Worm (Caenorhabditis elegans) whole organism, L2 larva: ENCODE data around the gene R02E12.5.

Experiments used
- C34F6.9 ChIP-seq: fragments of 150-350 bp; optimal IDR thresholded peaks from 2 replicates; lab custom pipeline; 2014; ENCODE audit warnings: missing biosample characterization, missing genetic modification characterization
- ZK546.5 ChIP-seq: sonication (generic microtip); optimal IDR thresholded peaks from 2 replicates; lab custom pipeline; 2017; ENCODE audit warnings: missing biosample characterization, missing genetic modification characterization
- aly-2 ChIP-seq: fragments of 150-350 bp; optimal IDR thresholded peaks from 2 replicates; lab custom pipeline; 2014; ENCODE audit warnings: missing biosample characterization, missing genetic modification characterization
- ama-1 ChIP-seq: fragments of 150-350 bp; optimal IDR thresholded peaks from 2 replicates; lab custom pipeline; 2018; ENCODE audit warnings: inconsistent platforms
- blmp-1 ChIP-seq: sonication (generic microtip); optimal IDR thresholded peaks from 2 replicates; lab custom pipeline; 2017; ENCODE audit warnings: missing genetic modification characterization, mild to moderate bottlenecking, missing compliant biosample characterization, antibody characterized with exemption, moderate library complexity; ENCODE audit not compliant: insufficient read depth
- ceh-16 ChIP-seq: fragments of 150-350 bp; optimal IDR thresholded peaks from 2 replicates; lab custom pipeline; 2014; ENCODE audit warnings: missing biosample characterization, missing genetic modification characterization
- ceh-82 ChIP-seq: fragments of 150-350 bp; optimal IDR thresholded peaks from 2 replicates; lab custom pipeline; 2014; ENCODE audit warnings: missing biosample characterization, missing genetic modification characterization
- crh-2 ChIP-seq: sonication (generic microtip); optimal IDR thresholded peaks from 2 replicates; lab custom pipeline; 2017; ENCODE audit warnings: missing biosample characterization, missing genetic modification characterization
- elt-1 ChIP-seq: fragments of 150-350 bp; optimal IDR thresholded peaks from 2 replicates; lab custom pipeline; 2014; ENCODE audit warnings: missing biosample characterization, missing genetic modification characterization
- elt-3 ChIP-seq: sonication (generic microtip); optimal IDR thresholded peaks from 2 replicates; lab custom pipeline; 2017; ENCODE audit warnings: missing biosample characterization, missing genetic modification characterization
- gmeb-1 ChIP-seq: fragments of 150-350 bp; optimal IDR thresholded peaks from 2 replicates; lab custom pipeline; 2014; ENCODE audit warnings: missing biosample characterization, missing genetic modification characterization
- lin-11 ChIP-seq: fragments of 150-350 bp; sonication (generic microtip); optimal IDR thresholded peaks from 2 replicates; lab custom pipeline; 2014; ENCODE audit warnings: missing biosample characterization, missing genetic modification characterization, inconsistent platforms, mixed read lengths
- lin-13 ChIP-seq: fragments of 150-350 bp; optimal IDR thresholded peaks from 2 replicates; lab custom pipeline; 2014; ENCODE audit warnings: missing biosample characterization, missing genetic modification reagents, missing genetic modification characterization
- lin-39 ChIP-seq: fragments of 150-350 bp; optimal IDR thresholded peaks from 2 replicates; lab custom pipeline; 2014; ENCODE audit warnings: missing biosample characterization, missing genetic modification reagents, missing genetic modification characterization
- lsy-2 ChIP-seq, 2 experiments: fragments of 150-350 bp in 1 of 2; sonication (generic microtip) in 1 of 2; optimal IDR thresholded peaks; 2 replicates each; lab custom pipeline; 2014 to 2017; ENCODE audit warnings: missing biosample characterization in 2 of 2, missing genetic modification characterization in 2 of 2
- mab-5 ChIP-seq: fragments of 150-350 bp; optimal IDR thresholded peaks from 2 replicates; lab custom pipeline; 2014; ENCODE audit warnings: missing biosample characterization, missing genetic modification characterization
- mbf-1 ChIP-seq: sonication (generic microtip); optimal IDR thresholded peaks from 2 replicates; lab custom pipeline; 2017; ENCODE audit warnings: missing biosample characterization, missing genetic modification characterization
- mdl-1 ChIP-seq, 2 experiments: fragments of 150-350 bp in 1 of 2; sonication (generic microtip) in 1 of 2; optimal IDR thresholded peaks; 2 replicates each; lab custom pipeline; 2017; ENCODE audit warnings: missing biosample characterization in 2 of 2, missing genetic modification characterization in 2 of 2
- nhr-11 ChIP-seq: fragments of 150-350 bp; optimal IDR thresholded peaks from 2 replicates; lab custom pipeline; 2014; ENCODE audit warnings: missing biosample characterization, missing genetic modification characterization
- nhr-129 ChIP-seq: fragments of 150-350 bp; optimal IDR thresholded peaks from 2 replicates; lab custom pipeline; 2014; ENCODE audit warnings: missing biosample characterization, missing genetic modification characterization
- nhr-21 ChIP-seq: fragments of 150-350 bp; optimal IDR thresholded peaks from 2 replicates; lab custom pipeline; 2014; ENCODE audit warnings: missing biosample characterization, missing genetic modification characterization
- nhr-23 ChIP-seq: fragments of 150-350 bp; optimal IDR thresholded peaks from 2 replicates; lab custom pipeline; 2014; ENCODE audit warnings: missing biosample characterization, missing genetic modification reagents, missing genetic modification characterization
- nhr-237 ChIP-seq: fragments of 150-350 bp; optimal IDR thresholded peaks from 2 replicates; lab custom pipeline; 2014; ENCODE audit warnings: missing biosample characterization, missing genetic modification characterization
- nhr-25 ChIP-seq: fragments of 150-350 bp; sonication (generic microtip); optimal IDR thresholded peaks from 3 replicates; lab custom pipeline; 2014; ENCODE audit warnings: missing biosample characterization, missing genetic modification characterization
- nhr-6 ChIP-seq: fragments of 150-350 bp; optimal IDR thresholded peaks from 2 replicates; lab custom pipeline; 2014; ENCODE audit warnings: missing biosample characterization, missing genetic modification characterization
- nhr-77 ChIP-seq: fragments of 150-350 bp; optimal IDR thresholded peaks from 2 replicates; lab custom pipeline; 2014; ENCODE audit warnings: missing biosample characterization, missing genetic modification characterization
- peb-1 ChIP-seq: fragments of 150-350 bp; optimal IDR thresholded peaks from 2 replicates; lab custom pipeline; 2014; ENCODE audit warnings: missing biosample characterization, missing genetic modification characterization
- sem-4 ChIP-seq: fragments of 150-350 bp; optimal IDR thresholded peaks from 2 replicates; lab custom pipeline; 2014; ENCODE audit warnings: missing biosample characterization, missing genetic modification reagents, missing genetic modification characterization
- skn-1 ChIP-seq: sonication (generic microtip); optimal IDR thresholded peaks from 2 replicates; lab custom pipeline; 2017; ENCODE audit warnings: missing biosample characterization, missing genetic modification characterization
- sma-3 ChIP-seq: sonication (generic microtip); optimal IDR thresholded peaks from 2 replicates; lab custom pipeline; 2016; ENCODE audit warnings: missing genetic modification reagents, missing genetic modification characterization, missing compliant biosample characterization
- sma-9 ChIP-seq, 2 experiments: fragments of 150-350 bp in 1 of 2; sonication (generic microtip) in 1 of 2; optimal IDR thresholded peaks; 2 replicates each; lab custom pipeline; 2014 to 2016; ENCODE audit warnings: missing genetic modification characterization in 2 of 2, mild to moderate bottlenecking in 1 of 2, missing biosample characterization in 1 of 2, missing compliant biosample characterization in 1 of 2, missing genetic modification reagents in 1 of 2, moderate library complexity in 1 of 2
- snpc-4 ChIP-seq: fragments of 150-350 bp; optimal IDR thresholded peaks from 2 replicates; lab custom pipeline; 2014; ENCODE audit warnings: missing biosample characterization, missing genetic modification characterization
- unc-55 ChIP-seq: fragments of 150-350 bp; sonication (generic microtip); optimal IDR thresholded peaks from 3 replicates; lab custom pipeline; 2014; ENCODE audit warnings: missing biosample characterization, missing genetic modification reagents, missing genetic modification characterization
- unc-62 ChIP-seq: fragments of 150-350 bp; optimal IDR thresholded peaks from 2 replicates; lab custom pipeline; 2014; ENCODE audit warnings: missing biosample characterization, missing genetic modification reagents, missing genetic modification characterization
- zag-1 ChIP-seq: fragments of 150-350 bp; optimal IDR thresholded peaks from 2 replicates; lab custom pipeline; 2014; ENCODE audit warnings: missing biosample characterization, missing genetic modification characterization
- ztf-1 ChIP-seq: fragments of 200-800 bp; sonication (Bioruptor generic); conservative IDR thresholded peaks from 2 replicates; pipeline ENCODE4 v1.3.6; 2022; ENCODE audit warnings: missing genetic modification characterization, missing compliant biosample characterization
- ztf-11 ChIP-seq: sonication (generic microtip); optimal IDR thresholded peaks from 2 replicates; lab custom pipeline; 2017; ENCODE audit warnings: missing biosample characterization, missing genetic modification characterization
- ztf-4 ChIP-seq: fragments of 150-350 bp; optimal IDR thresholded peaks from 2 replicates; lab custom pipeline; 2014; ENCODE audit warnings: missing biosample characterization, missing genetic modification characterization

Gene R02E12.5

ce11 chrX:3973534-3973933, 23.6 kb upstream of the R02E12.5 start, which contains the start of gene C16B8.4:
C16B8.4 (minus strand) TSS chrX:3973634.
- TF ChIP-seq mbf-1 (tag; lab: Kevin White, UChicago) = no peak
- no peak for TF ChIP-seq nhr-129 (tag; lab: Kevin White, UChicago)
- no peak for TF ChIP-seq snpc-4 (tag; lab: Kevin White, UChicago)
- TF ChIP-seq lin-39 (tag; lab: Kevin White, UChicago) = no peak
- TF ChIP-seq unc-55 = no peak
- no peak for TF ChIP-seq crh-2 (tag; lab: Kevin White, UChicago)
- TF ChIP-seq ztf-11 = no peak
- TF ChIP-seq nhr-6 = no peak
- TF ChIP-seq lin-11 (tag; lab: Kevin White, UChicago) = no peak
- TF ChIP-seq sma-3 = no peak
- no peak for TF ChIP-seq unc-62 (GFP tag; lab: Kevin White, UChicago)
- no peak for TF ChIP-seq blmp-1 (tag; lab: Kevin White, UChicago)
- TF ChIP-seq nhr-11 (tag; lab: Kevin White, UChicago) = no peak
- no peak for TF ChIP-seq sem-4 (tag; lab: Kevin White, UChicago)
- no peak for TF ChIP-seq nhr-25 (tag; lab: Kevin White, UChicago)
- no peak for TF ChIP-seq ztf-1
- TF ChIP-seq lsy-2 (tag; optimal IDR thresholded peaks at IDR 0.05; lab: Kevin White, UChicago) = no peak
- no peak for TF ChIP-seq skn-1 (tag; lab: Kevin White, UChicago)
- TF ChIP-seq mab-5 (tag; lab: Kevin White, UChicago) = no peak

DNA sequence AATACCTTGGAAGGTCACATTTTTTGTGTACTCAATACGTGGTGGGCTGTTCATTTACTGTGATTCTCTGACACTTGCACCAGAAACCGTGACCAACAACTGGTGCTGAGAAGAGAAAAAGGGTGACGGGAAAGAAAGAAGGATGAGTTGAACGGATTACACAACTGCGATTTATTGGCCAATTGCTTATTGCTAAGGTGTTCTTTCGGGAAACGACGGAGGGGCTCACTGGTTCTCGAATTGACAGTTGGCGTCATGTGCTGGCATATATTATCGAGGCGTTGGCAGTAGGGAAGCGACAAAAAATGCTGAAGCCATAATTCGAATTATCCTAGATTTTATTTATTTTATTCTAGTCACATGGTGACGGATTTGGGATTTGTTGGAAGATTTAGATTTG, 23.0 kb upstream of the R02E12.5 start:
- no peak for TF ChIP-seq nhr-25 (tag; lab: Kevin White, UChicago)
- TF ChIP-seq ZK546.5 (tag; lab: Kevin White, UChicago) = no peak
- no peak for TF ChIP-seq elt-1 (tag; lab: Kevin White, UChicago)
- TF ChIP-seq mdl-1 (tag; optimal IDR thresholded peaks at IDR 0.05; lab: Kevin White, UChicago) = no peak
- TF ChIP-seq nhr-237 = no peak
- TF ChIP-seq nhr-77 = no peak
- TF ChIP-seq lin-13 (GFP tag; lab: Kevin White, UChicago) = no peak

DNA sequence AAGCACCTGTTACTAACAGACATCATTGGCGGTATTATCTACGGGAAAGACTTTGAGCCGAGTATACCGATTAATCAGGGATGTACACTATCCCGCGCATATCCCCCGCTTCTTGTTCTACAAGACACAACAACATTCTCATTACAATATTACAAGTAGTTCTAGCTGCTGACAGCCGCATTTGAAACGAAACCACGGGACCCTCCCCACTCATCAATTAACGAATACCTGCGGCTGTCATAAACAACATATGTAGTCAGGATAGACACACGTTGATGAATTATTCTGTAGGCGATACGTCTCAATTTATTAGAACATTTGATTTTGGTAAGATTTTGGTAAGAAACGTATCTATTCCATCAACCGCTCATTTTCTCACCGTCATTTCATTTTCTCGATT, 20.4 kb upstream of the R02E12.5 start:
- TF ChIP-seq zag-1 (tag; lab: Kevin White, UChicago) (no peak), ztf-1 (no peak), sem-4 (tag; lab: Kevin White, UChicago) (no peak), elt-3 (tag; lab: Kevin White, UChicago) (no peak), nhr-23 (tag; lab: Kevin White, UChicago) (no peak), ama-1 (no peak), skn-1 (tag; lab: Kevin White, UChicago) (no peak), gmeb-1 (no peak), lsy-2 (tag; optimal IDR thresholded peaks at IDR 0.05; lab: Kevin White, UChicago) (no peak), crh-2 (tag; lab: Kevin White, UChicago) (no peak), sma-9 (GFP tag; optimal IDR thresholded peaks at IDR 0.05; lab: Kevin White, UChicago) (no peak), sma-9 (tag; optimal IDR thresholded peaks at IDR 0.05; lab: Kevin White, UChicago) (no peak), nhr-237 (no peak), mdl-1 (tag; optimal IDR thresholded peaks at IDR 0.05; lab: Kevin White, UChicago) (no peak), elt-1 (tag; lab: Kevin White, UChicago) (no peak)

DNA sequence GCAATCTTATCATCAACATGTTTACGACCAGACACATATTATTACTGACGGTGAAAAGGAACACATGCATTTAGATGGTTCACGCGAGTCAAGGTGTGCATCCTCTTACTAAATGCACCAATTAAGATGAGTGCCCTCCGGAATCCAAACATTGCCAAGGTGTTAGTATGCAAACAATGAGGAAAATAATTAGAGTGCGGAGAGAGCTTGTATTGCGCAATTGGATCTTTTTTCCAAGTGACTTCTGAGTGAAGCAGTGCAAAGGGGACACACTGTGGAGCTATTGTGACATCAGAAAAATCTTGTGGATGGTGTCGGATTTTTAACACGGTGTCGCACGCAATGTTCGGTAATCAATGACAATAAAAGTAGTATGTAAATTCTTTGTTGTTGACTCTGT, 19.9 kb upstream of the R02E12.5 start:
- TF ChIP-seq nhr-6 (no peak), aly-2 (tag; lab: Kevin White, UChicago) (no peak), lsy-2 (tag; optimal IDR thresholded peaks at IDR 0.05; lab: Kevin White, UChicago) (no peak), mbf-1 (tag; lab: Kevin White, UChicago) (no peak), crh-2 (tag; lab: Kevin White, UChicago) (no peak), C34F6.9 (tag; lab: Kevin White, UChicago) (no peak), ztf-4 (tag; lab: Kevin White, UChicago) (no peak), ZK546.5 (tag; lab: Kevin White, UChicago) (no peak), lin-39 (tag; lab: Kevin White, UChicago) (no peak), ama-1 (no peak), sma-3 (no peak), peb-1 (tag; lab: Kevin White, UChicago) (no peak), ceh-16 (no peak), unc-62 (GFP tag; lab: Kevin White, UChicago) (no peak), nhr-21 (tag; lab: Kevin White, UChicago) (no peak), ceh-82 (tag; lab: Kevin White, UChicago) (no peak)
